Fruit fly (Drosophila melanogaster) whole organism: ENCODE measurements around the gene Cyp311a1.

Experiments used
- CG8478 ChIP-seq: fragments of >200 bp; optimal IDR thresholded peaks from 2 replicates; lab custom pipeline; 2018; ENCODE audit warnings: inconsistent platforms
- Dll ChIP-seq: fragments of >200 bp; optimal IDR thresholded peaks from 2 replicates; lab custom pipeline; 2017
- EcR ChIP-seq, 2 experiments: fragments of >200 bp; optimal IDR thresholded peaks; 2 replicates each; lab custom pipeline; 2017; ENCODE audit warnings: missing biosample characterization in 2 of 2, missing genetic modification characterization in 2 of 2, missing genetic modification reagents in 2 of 2
- pan ChIP-seq: fragments of >200 bp; optimal IDR thresholded peaks from 2 replicates; lab custom pipeline; 2017
- psq ChIP-seq: fragments of >200 bp; optimal IDR thresholded peaks from 2 replicates; lab custom pipeline; 2017
- usp ChIP-seq: fragments of >200 bp; optimal IDR thresholded peaks from 2 replicates; lab custom pipeline; 2017; ENCODE audit warnings: missing biosample characterization, missing genetic modification characterization, mixed read lengths

Gene Cyp311a1

dm6 chrX:12032136-12032682 lies 944 bp upstream of the Cyp311a1 start, which contains the start of gene Cyp318a1:
Cyp318a1 (plus strand) TSS chrX:12032632.
- TF ChIP-seq EcR (GFP tag; optimal IDR thresholded peaks at IDR 0.05; lab: Kevin White, UChicago) (no peak), pan (no peak), Dll (lab: Kevin White, UChicago) (no peak), psq (lab: Kevin White, UChicago) (no peak), usp (GFP tag; lab: Kevin White, UChicago) (no peak), CG8478 (lab: Kevin White, UChicago) (no peak)

dm6 chrX:12028825-12029514 lies 2.3 kb downstream of the Cyp311a1 start, which contains the start of gene Usp7:
Usp7 (minus strand) TSS chrX:12029032.
- TF ChIP-seq pan (no peak), Dll (lab: Kevin White, UChicago) (no peak), EcR (GFP tag; optimal IDR thresholded peaks at IDR 0.05; lab: Kevin White, UChicago) (no peak), CG8478 (lab: Kevin White, UChicago) (no peak), psq (lab: Kevin White, UChicago) (no peak), usp (GFP tag; lab: Kevin White, UChicago) (no peak)

- TF ChIP-seq pan = no peak
- no peak for TF ChIP-seq usp (GFP tag; lab: Kevin White, UChicago)
- no peak for TF ChIP-seq psq (lab: Kevin White, UChicago)
- no peak for TF ChIP-seq EcR (GFP tag; optimal IDR thresholded peaks at IDR 0.05; lab: Kevin White, UChicago)
These were observed 9.5 kb downstream of the Cyp311a1 start for dm6 chrX:12021750-12022149.

dm6 chrX:12020857-12021256 lies 10.4 kb downstream of the Cyp311a1 start, which contains the start of gene Tango4:
Tango4 (plus strand) TSS chrX:12021068.
- TF ChIP-seq usp (GFP tag; lab: Kevin White, UChicago) (no peak), CG8478 (lab: Kevin White, UChicago) (no peak), Dll (lab: Kevin White, UChicago) (no peak), pan (no peak), psq (lab: Kevin White, UChicago) (no peak), EcR (GFP tag; optimal IDR thresholded peaks at IDR 0.05; lab: Kevin White, UChicago) (no peak)

DNA sequence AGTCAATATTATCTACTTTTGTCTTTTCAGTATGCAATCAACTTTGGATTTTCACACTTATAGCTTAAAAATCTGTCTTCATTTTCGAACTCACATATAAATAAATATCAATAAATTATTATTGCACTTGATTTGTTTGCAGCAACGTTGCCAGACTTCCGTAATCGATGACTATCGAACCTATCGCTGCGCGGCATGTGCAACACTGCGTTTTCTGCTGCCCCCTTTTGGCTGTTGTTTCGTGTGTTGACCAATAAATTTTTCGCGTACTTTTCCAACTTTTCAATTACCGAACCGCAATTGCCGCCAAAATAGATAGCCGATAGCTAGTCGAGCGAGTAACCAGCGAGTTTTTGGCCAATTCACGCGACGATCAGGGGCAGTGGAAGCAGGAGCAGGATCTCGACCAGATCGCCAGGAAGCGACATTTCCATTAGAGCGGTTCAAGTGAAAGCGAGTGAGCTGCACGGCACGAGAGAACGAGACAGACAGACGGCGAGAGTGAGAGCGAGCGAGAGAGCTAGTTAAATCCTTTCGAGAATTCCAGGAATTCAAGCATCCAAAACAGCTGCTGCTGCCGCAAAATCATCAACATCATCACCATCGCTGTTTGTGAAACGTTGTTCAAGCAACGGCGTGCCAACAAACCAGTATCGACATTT lies 12.7 kb downstream of the Cyp311a1 start, which contains the start of gene Lsm12a:
TSS of gene Lsm12a (plus strand) at position 201 of the 662 bp plus-strand sequence.
- peak; percentile 13 for TF ChIP-seq CG8478 (lab: Kevin White, UChicago)
- TF ChIP-seq usp (GFP tag; lab: Kevin White, UChicago) = no peak
- no peak for TF ChIP-seq Dll (lab: Kevin White, UChicago)
- no peak for TF ChIP-seq EcR (GFP tag; optimal IDR thresholded peaks at IDR 0.05; lab: Kevin White, UChicago)

DNA sequence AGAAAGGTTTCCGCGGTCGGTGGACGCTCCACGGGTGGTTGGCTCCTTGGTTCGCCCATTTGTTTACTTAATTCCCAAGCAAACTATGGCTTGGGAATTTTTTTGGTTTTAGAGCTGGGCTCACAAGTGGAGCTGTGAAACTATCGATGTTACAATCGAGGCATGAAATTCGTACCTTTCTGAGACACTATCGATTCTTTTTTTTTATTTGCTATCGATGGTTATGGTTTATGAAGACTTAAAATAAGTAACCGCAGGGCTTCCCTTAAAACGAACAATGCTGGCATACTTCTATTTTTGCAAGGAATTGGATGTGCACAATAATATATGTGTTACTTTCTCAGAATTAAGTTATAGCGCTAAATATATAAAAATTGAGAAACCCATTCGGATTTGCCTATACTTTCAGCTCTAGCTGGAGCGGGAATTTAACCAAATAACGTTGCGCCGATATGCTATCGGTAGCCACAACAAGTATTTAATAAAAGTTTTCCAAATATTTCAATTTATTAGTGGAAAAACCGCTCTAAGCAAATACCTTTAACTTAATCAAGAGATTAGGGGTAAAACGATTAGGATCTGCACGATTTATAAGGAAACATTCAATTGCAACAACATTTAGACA lies 13.3 kb downstream of the Cyp311a1 start, which contains the start of gene Chrac-16:
TSS of gene Chrac-16 (minus strand) at position 147 of the 625 bp plus-strand sequence.
- TF ChIP-seq pan (no peak), EcR (GFP tag; optimal IDR thresholded peaks at IDR 0.05; lab: Kevin White, UChicago) (no peak), psq (lab: Kevin White, UChicago) (no peak), usp (GFP tag; lab: Kevin White, UChicago) (no peak), Dll (lab: Kevin White, UChicago) (no peak), CG8478 (lab: Kevin White, UChicago) (no peak)

dm6 chrX:12014800-12015389 lies 16.4 kb downstream of the Cyp311a1 start:
- TF ChIP-seq CG8478 (lab: Kevin White, UChicago) (no peak), psq (lab: Kevin White, UChicago) (no peak), pan (no peak), usp (GFP tag; lab: Kevin White, UChicago) (no peak), EcR (GFP tag; optimal IDR thresholded peaks at IDR 0.05; lab: Kevin White, UChicago) (no peak), Dll (lab: Kevin White, UChicago) (no peak)

DNA sequence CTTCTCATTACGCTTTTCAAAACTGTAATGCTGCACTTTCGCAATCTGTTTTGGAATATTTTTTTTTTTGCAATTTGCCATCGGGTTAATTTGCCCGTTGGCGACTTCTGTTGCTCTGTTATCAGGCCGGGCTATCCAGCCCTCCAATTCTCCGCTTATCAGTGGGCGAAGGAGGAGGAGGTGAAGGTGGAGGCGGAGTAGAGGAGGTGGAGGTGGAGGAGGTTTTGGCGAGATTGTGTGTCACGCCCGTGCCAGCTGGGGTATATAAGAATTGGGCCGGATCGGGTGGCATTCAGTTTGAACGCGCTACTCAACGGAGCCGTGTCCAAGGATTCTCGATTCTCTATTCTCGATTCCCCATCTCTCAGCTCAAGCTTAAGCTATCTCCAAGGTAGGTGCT lies 17.1 kb downstream of the Cyp311a1 start:
- TF ChIP-seq Dll (lab: Kevin White, UChicago) (no peak), usp (GFP tag; lab: Kevin White, UChicago) (no peak), pan (no peak), psq (lab: Kevin White, UChicago) (no peak), EcR (GFP tag; optimal IDR thresholded peaks at IDR 0.05; lab: Kevin White, UChicago) (no peak), CG8478 (lab: Kevin White, UChicago) (no peak)

DNA sequence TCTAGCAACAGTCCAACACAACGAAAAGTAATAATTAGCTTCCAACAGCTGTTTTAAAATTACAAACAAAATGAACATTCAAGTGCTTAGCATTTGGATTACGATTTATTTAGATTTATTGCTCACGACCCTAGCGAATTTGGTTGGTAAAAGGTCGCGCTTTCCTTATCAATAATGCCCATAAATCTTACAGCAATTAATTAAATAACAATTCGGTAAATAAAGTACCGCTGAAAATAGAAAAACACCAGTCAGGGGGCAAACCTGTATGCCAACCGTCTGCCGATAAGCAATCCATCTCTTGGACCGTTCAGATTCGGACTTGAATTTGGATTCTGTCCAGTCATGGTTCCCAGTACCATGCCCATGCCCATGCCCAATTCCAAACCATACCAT lies 18.2 kb downstream of the Cyp311a1 start:
- TF ChIP-seq Dll (lab: Kevin White, UChicago) (no peak), CG8478 (lab: Kevin White, UChicago) (no peak), pan (no peak), EcR (GFP tag; optimal IDR thresholded peaks at IDR 0.05; lab: Kevin White, UChicago) (no peak), psq (lab: Kevin White, UChicago) (no peak), usp (GFP tag; lab: Kevin White, UChicago) (no peak)

DNA sequence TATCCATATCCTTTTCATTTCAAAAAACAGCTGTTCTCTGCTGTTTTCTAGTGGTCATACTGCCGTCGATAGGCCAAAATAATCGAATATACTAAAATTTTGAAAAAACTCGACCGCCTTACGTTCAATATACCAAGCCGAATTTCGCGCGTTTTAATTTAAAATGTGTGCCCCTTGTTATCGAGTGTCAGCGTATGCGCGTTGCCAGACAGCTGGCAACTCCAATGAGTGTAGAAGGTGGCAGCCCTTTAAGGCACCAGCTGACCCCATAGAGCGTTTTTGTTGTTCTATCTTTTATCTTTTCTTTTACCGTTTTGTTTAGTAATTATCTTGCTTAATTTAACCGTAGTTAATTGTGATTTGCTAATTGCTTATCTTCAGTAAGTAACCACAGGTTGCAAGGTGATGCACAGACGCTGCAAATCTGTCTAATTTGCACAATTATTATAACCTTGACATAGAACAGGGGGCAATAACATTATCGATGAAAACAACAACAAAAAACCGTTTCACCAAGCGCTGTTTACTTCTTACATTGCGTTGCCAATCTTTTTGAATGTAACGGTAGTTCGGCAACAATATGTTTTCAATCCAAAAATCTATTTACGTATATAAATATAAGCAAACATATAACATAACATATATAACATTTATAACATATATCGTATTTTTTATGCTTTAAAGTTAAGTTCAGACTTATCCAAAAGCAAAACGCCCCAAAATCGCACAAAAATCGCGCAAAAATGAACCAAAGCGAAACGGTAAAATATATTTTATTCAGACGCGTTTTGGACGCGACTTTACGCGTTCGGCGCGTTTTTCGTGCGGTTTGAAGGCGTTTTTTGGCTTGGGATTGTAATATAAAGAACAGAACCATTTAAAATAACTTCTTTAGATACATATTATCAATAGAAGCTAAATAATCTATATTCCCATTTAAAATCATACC lies 18.8 kb downstream of the Cyp311a1 start, which contains the start of the genes CG1492 and regucalcin:
TSS of gene CG1492 (minus strand) at position 63 of the 949 bp plus-strand sequence.
TSS of gene regucalcin (plus strand) at position 229 of the 949 bp plus-strand sequence.
- no peak for TF ChIP-seq psq (lab: Kevin White, UChicago)
- no peak for TF ChIP-seq CG8478 (lab: Kevin White, UChicago)
- TF ChIP-seq EcR (GFP tag; optimal IDR thresholded peaks at IDR 0.05; lab: Kevin White, UChicago) = no peak
- no peak for TF ChIP-seq pan
- TF ChIP-seq usp (GFP tag; lab: Kevin White, UChicago) = no peak
- no peak for TF ChIP-seq Dll (lab: Kevin White, UChicago)
